Worm (Caenorhabditis elegans) whole organism, early embryonic: ENCODE measurements around the gene F22B7.1.

Experiments used
- B0310.2 ChIP-seq: sonication (generic microtip); optimal IDR thresholded peaks from 2 replicates; lab custom pipeline; 2016; ENCODE audit warnings: mild to moderate bottlenecking, missing genetic modification characterization, missing compliant biosample characterization
- aly-1 ChIP-seq: sonication (generic microtip); optimal IDR thresholded peaks from 2 replicates; lab custom pipeline; 2016; ENCODE audit warnings: missing genetic modification characterization, missing compliant biosample characterization
- ama-1 ChIP-seq: fragments of 150-350 bp; optimal IDR thresholded peaks from 2 replicates; lab custom pipeline; 2014
- ceh-36 ChIP-seq: sonication (generic microtip); optimal IDR thresholded peaks from 2 replicates; lab custom pipeline; 2016; ENCODE audit warnings: missing genetic modification characterization, inconsistent platforms, missing compliant biosample characterization
- ets-7 ChIP-seq: sonication (generic microtip); optimal IDR thresholded peaks from 2 replicates; lab custom pipeline; 2016; ENCODE audit warnings: missing genotype, missing genetic modification characterization, missing compliant biosample characterization
- flt-1 ChIP-seq: fragments of 200-800 bp; sonication (Bioruptor generic); IDR thresholded peaks from 2 replicates; pipeline ENCODE4 v1.3.6; 2022; ENCODE audit warnings: missing genetic modification characterization, missing compliant biosample characterization
- hmbx-1 ChIP-seq: sonication (generic microtip); optimal IDR thresholded peaks from 2 replicates; lab custom pipeline; 2016; ENCODE audit warnings: mild to moderate bottlenecking, missing genetic modification characterization, missing compliant biosample characterization
- hmg-4 ChIP-seq: fragments of 200-800 bp; sonication (Bioruptor generic); optimal IDR thresholded peaks from 2 replicates; lab custom pipeline; 2018; ENCODE audit warnings: mild to moderate bottlenecking, missing genetic modification characterization, missing compliant biosample characterization
- hnd-1 ChIP-seq: sonication (generic microtip); optimal IDR thresholded peaks from 2 replicates; lab custom pipeline; 2016; ENCODE audit warnings: missing genetic modification characterization, missing compliant biosample characterization
- pes-1 ChIP-seq: fragments of 200-800 bp; sonication (Bioruptor generic); IDR thresholded peaks from 2 replicates; pipeline ENCODE4 v1.3.6; 2022; ENCODE audit warnings: missing genetic modification reagents, missing genetic modification characterization, missing compliant biosample characterization
- scrt-1 ChIP-seq: fragments of 200-800 bp; sonication (Bioruptor generic); IDR thresholded peaks from 2 replicates; pipeline ENCODE4 v1.3.6; 2022; ENCODE audit warnings: missing genetic modification characterization, missing compliant biosample characterization
- tbx-11 ChIP-seq: fragments of 200-800 bp; sonication (Bioruptor generic); IDR thresholded peaks from 2 replicates; pipeline ENCODE4 v1.3.6; 2022; ENCODE audit warnings: missing genetic modification characterization, missing compliant biosample characterization
- tra-4 ChIP-seq: sonication (generic microtip); optimal IDR thresholded peaks from 2 replicates; lab custom pipeline; 2017; ENCODE audit warnings: missing genetic modification characterization, missing compliant biosample characterization

- TF ChIP-seq flt-1 (GFP tag; lab: Robert Waterston, UW) (no peak), tra-4 (tag; lab: Kevin White, UChicago) (no peak), ets-7 (tag; lab: Kevin White, UChicago) (no peak), ama-1 (no peak), B0310.2 (tag; lab: Kevin White, UChicago) (no peak), scrt-1 (no peak), ceh-36 (tag; lab: Kevin White, UChicago) (no peak), hmbx-1 (tag; lab: Kevin White, UChicago) (no peak), pes-1 (GFP tag; lab: Robert Waterston, UW) (no peak), hmg-4 (GFP tag; lab: Kevin White, UChicago) (no peak), aly-1 (no peak), tbx-11 (GFP tag; lab: Robert Waterston, UW) (no peak), hnd-1 (tag; lab: Kevin White, UChicago) (no peak)
Measured at ce11 chrIII:8668717-8669116, 3.6 kb downstream of the F22B7.1 start.
